Worm (Caenorhabditis elegans): Measurements from ENCODE around the gene T13F2.4.
A peak's percentile ranks its signal among the peaks of the same experiment; 100 is the strongest.

Gene T13F2.4

ce11 chrIV:9770798-9771197 is 18.8 kb upstream of the T13F2.4 start (continued):
- TF ChIP-seq unc-42 (tag; optimal IDR thresholded peaks at IDR 0.05) (no peak), ceh-6 (GFP tag; optimal IDR thresholded peaks at IDR 0.05) (no peak), ahr-1 (tag; optimal IDR thresholded peaks at IDR 0.05) (no peak)

ce11 chrIV:9772096-9772720 is 17.4 kb upstream of the T13F2.4 start, which contains the start of gene cav-1:
Gene cav-1, plus strand, starts transcription at chrIV:9772510.
- peak; percentile 52 for TF ChIP-seq unc-55 (GFP tag; optimal IDR thresholded peaks at IDR 0.05)
- TF ChIP-seq ama-1 (optimal IDR thresholded peaks at IDR 0.05): peak; percentile 58
- no peak for TF ChIP-seq madf-2 (tag; optimal IDR thresholded peaks at IDR 0.05)
- TF ChIP-seq ceh-31 (tag; optimal IDR thresholded peaks at IDR 0.05): peak; percentile 53
- peak; percentile 58 for TF ChIP-seq nfya-1 (tag; optimal IDR thresholded peaks at IDR 0.05)
- TF ChIP-seq ref-2 (tag; optimal IDR thresholded peaks at IDR 0.05): peak; percentile 47
- peak; percentile 31 for TF ChIP-seq tbx-2 (tag; optimal IDR thresholded peaks at IDR 0.05)
- TF ChIP-seq sox-4 (tag; optimal IDR thresholded peaks at IDR 0.05): no peak
- no peak for TF ChIP-seq lin-11 (tag; optimal IDR thresholded peaks at IDR 0.05)
- no peak for TF ChIP-seq ceh-19 (GFP tag; optimal IDR thresholded peaks at IDR 0.05)
- no peak for TF ChIP-seq fax-1 (tag; optimal IDR thresholded peaks at IDR 0.05)

- no peak for TF ChIP-seq ref-2 (tag; optimal IDR thresholded peaks at IDR 0.05)
- TF ChIP-seq pha-2 (tag; optimal IDR thresholded peaks at IDR 0.05): peak; percentile 3
- no peak for TF ChIP-seq K02D7.2 (tag; optimal IDR thresholded peaks at IDR 0.05)
- TF ChIP-seq ceh-34 (tag; optimal IDR thresholded peaks at IDR 0.05): peak; percentile 35
- TF ChIP-seq sox-2 (GFP tag; IDR thresholded peaks at IDR 0.05): peak; percentile 15; the same call in 1 of the 2 replicates
- TF ChIP-seq rnt-1 (tag; optimal IDR thresholded peaks at IDR 0.05): no peak
- peak; percentile 88 for TF ChIP-seq ama-1 (optimal IDR thresholded peaks at IDR 0.05)
Observed at ce11 chrIV:9773441-9773840, 16.2 kb upstream of the T13F2.4 start.

ce11 chrIV:9777535-9777934 is 12.1 kb upstream of the T13F2.4 start, which contains the start of gene sna-2:
Gene sna-2, minus strand, starts transcription at chrIV:9777634.
- TF ChIP-seq hlh-8 (tag; optimal IDR thresholded peaks at IDR 0.05): no peak
- TF ChIP-seq C08G9.2 (tag; optimal IDR thresholded peaks at IDR 0.05): peak; percentile 83
- peak; percentile 37 for TF ChIP-seq tbx-7 (tag; optimal IDR thresholded peaks at IDR 0.05)
- TF ChIP-seq ceh-31 (tag; optimal IDR thresholded peaks at IDR 0.05): peak; percentile 92
- TF ChIP-seq nfya-1 (tag; optimal IDR thresholded peaks at IDR 0.05): peak; percentile 20
- no peak for TF ChIP-seq ceh-24 (tag; optimal IDR thresholded peaks at IDR 0.05)
- no peak for TF ChIP-seq elt-2 (tag; optimal IDR thresholded peaks at IDR 0.05)
- peak; percentile 45 for TF ChIP-seq tbx-2 (tag; optimal IDR thresholded peaks at IDR 0.05)
- peak; percentile 66 for TF ChIP-seq ets-4 (tag; optimal IDR thresholded peaks at IDR 0.05)
- no peak for TF ChIP-seq hlh-13 (GFP tag; optimal IDR thresholded peaks at IDR 0.05)
- no peak for TF ChIP-seq ztf-16 (tag; optimal IDR thresholded peaks at IDR 0.05)
- no peak for TF ChIP-seq ceh-30 (tag; optimal IDR thresholded peaks at IDR 0.05)
- no peak for TF ChIP-seq lim-6 (tag; optimal IDR thresholded peaks at IDR 0.05)
- no peak for TF ChIP-seq ceh-6 (GFP tag; optimal IDR thresholded peaks at IDR 0.05)
- TF ChIP-seq pqm-1 (tag; optimal IDR thresholded peaks at IDR 0.05): no peak
- no peak for TF ChIP-seq K02D7.2 (tag; optimal IDR thresholded peaks at IDR 0.05)
- no peak for TF ChIP-seq ceh-48 (tag; optimal IDR thresholded peaks at IDR 0.05)
- peak; percentile 50 for TF ChIP-seq rnt-1 (tag; optimal IDR thresholded peaks at IDR 0.05)
- peak; percentile 69 for TF ChIP-seq ceh-2 (tag; optimal IDR thresholded peaks at IDR 0.05)
- peak; percentile 54 for TF ChIP-seq unc-42 (tag; optimal IDR thresholded peaks at IDR 0.05)
- TF ChIP-seq madf-2 (tag; optimal IDR thresholded peaks at IDR 0.05): no peak
- TF ChIP-seq odd-2 (tag; optimal IDR thresholded peaks at IDR 0.05): no peak
- TF ChIP-seq nhr-232 (tag; optimal IDR thresholded peaks at IDR 0.05): no peak
- no peak for TF ChIP-seq pha-4 (tag; optimal IDR thresholded peaks at IDR 0.05)
- TF ChIP-seq sox-4 (tag; optimal IDR thresholded peaks at IDR 0.05): no peak
